Fruit fly (Drosophila melanogaster) S2 (cell line): ENCODE data around the gene CG1544.

Experiments used
- CG8478 ChIP-seq: fragments of >200 bp; optimal IDR thresholded peaks from 2 replicates; lab custom pipeline; 2018
- CTCF ChIP-seq, 2 experiments: fragments of >200 bp; optimal IDR thresholded peaks; 2 replicates each; lab custom pipeline; 2018

- TF ChIP-seq CG8478 (lab: Kevin White, UChicago): no peak
- TF ChIP-seq CTCF (optimal IDR thresholded peaks at IDR 0.05; lab: Kevin White, UChicago): no peak
These were observed 49.8 kb upstream of the CG1544 start for dm6 chr3R:31146920-31147319.
